Fruit fly (Drosophila melanogaster): ENCODE data around the gene Acsf3.

The Acsf3 gene

DNA sequence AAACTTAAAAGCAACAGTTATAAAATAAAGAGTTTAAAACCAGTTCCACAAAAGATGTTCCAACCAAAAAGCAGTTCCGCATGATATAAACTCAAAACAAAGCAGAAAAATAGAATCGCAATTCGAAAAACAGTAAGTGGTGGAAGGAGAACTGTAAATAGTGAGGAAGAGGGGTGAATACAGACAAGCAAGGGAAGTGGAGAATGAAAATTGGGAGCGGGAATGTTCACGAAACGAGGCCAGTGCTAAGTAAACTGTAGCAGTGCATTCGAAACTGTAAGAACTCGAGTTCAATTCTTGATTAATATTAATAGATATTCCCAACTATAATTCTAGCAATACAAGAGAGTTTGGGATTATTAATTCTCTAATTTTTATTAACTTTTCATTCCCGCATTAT is 9.1 kb downstream of the Acsf3 start:
- no peak for TF ChIP-seq Lpt (GFP tag; optimal IDR thresholded peaks at IDR 0.05)
- TF ChIP-seq CG7745 (tag; optimal IDR thresholded peaks at IDR 0.05) = no peak
- no peak for TF ChIP-seq CG14667 (GFP tag; IDR thresholded peaks at IDR 0.05)
- peak; percentile 98 for TF ChIP-seq CG6654 (GFP tag; optimal IDR thresholded peaks at IDR 0.05)
- peak; percentile 35 for TF ChIP-seq CG12769 (tag; optimal IDR thresholded peaks at IDR 0.05)
- peak; percentile 36 for TF ChIP-seq sens (GFP tag)
- peak; percentile 84 for TF ChIP-seq crol (GFP tag; IDR thresholded peaks at IDR 0.05)
- TF ChIP-seq cad (GFP tag; optimal IDR thresholded peaks at IDR 0.05) = peak; percentile 63
- TF ChIP-seq pros (GFP tag; optimal IDR thresholded peaks at IDR 0.05) = peak; percentile 24
- no peak for TF ChIP-seq hbn (GFP tag; IDR thresholded peaks at IDR 0.05; ENCODE audit: partially characterized antibody)
- peak; percentile 69; the same call in 2 of the 3 replicates for TF ChIP-seq CG2199 (GFP tag; IDR thresholded peaks at IDR 0.05)
- TF ChIP-seq kni (GFP tag; optimal IDR thresholded peaks at IDR 0.05) = peak; percentile 37
- 0 out of 3 replicates have a peak, but pooled peaks have one; percentile 8 for TF ChIP-seq CG6791 (GFP tag; IDR thresholded peaks at IDR 0.05; ENCODE audit: partially characterized antibody)
- 0 out of 2 replicates have a peak, but pooled peaks have one; percentile 0 for TF ChIP-seq seq (GFP tag; IDR thresholded peaks at IDR 0.05)
- no peak for TF ChIP-seq dpn (GFP tag; optimal IDR thresholded peaks at IDR 0.05)

DNA sequence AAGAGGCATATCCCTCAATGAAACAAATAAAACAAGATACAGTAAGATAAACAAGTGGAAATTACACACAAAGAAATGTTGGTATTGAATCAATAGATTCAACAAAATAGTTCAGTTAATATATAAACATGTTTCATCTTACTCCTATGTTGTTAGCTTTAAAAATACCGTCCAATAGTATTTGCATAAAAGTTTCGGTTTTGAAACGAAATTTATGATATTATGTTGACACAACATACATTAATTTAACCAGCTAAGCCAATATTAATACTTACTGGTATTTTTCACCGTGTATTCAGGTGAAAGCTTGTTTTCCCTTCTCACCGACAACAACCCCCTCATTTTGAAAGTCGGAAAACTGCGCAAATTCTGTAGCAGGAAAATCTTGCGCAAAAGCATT is 9.7 kb downstream of the Acsf3 start:
- TF ChIP-seq Dbx (GFP tag; IDR thresholded peaks at IDR 0.05) (peak; percentile 75; the same call in 1 of the 3 replicates), CG10979 (tag; optimal IDR thresholded peaks at IDR 0.05) (peak; percentile 63), bab2 (GFP tag; optimal IDR thresholded peaks at IDR 0.05) (peak; percentile 62), Sry-β (GFP tag; optimal IDR thresholded peaks at IDR 0.05) (peak; percentile 13), CG8478 (optimal IDR thresholded peaks at IDR 0.05) (no peak), HmgD (GFP tag; optimal IDR thresholded peaks at IDR 0.05) (no peak), cwo (GFP tag; optimal IDR thresholded peaks at IDR 0.05) (peak; percentile 50), CG10543 (GFP tag; optimal IDR thresholded peaks at IDR 0.05) (peak; percentile 45), tll (GFP tag; optimal IDR thresholded peaks at IDR 0.05) (no peak), CG9817 (tag; optimal IDR thresholded peaks at IDR 0.05) (peak; percentile 49), Dad (GFP tag; optimal IDR thresholded peaks at IDR 0.05) (no peak), CG1603 (tag; optimal IDR thresholded peaks at IDR 0.05) (peak; percentile 75), Sry-δ (GFP tag; optimal IDR thresholded peaks at IDR 0.05) (peak; percentile 6), sim (GFP tag; IDR thresholded peaks at IDR 0.05) (no peak), CG7271 (tag; optimal IDR thresholded peaks at IDR 0.05) (peak; percentile 36), psq (GFP tag; optimal IDR thresholded peaks at IDR 0.05) (no peak), sens-2 (GFP tag; IDR thresholded peaks at IDR 0.05) (no peak), wor (GFP tag; IDR thresholded peaks at IDR 0.05) (no peak; the same call in 1 of the 2 replicates), MTF-1 (GFP tag; optimal IDR thresholded peaks at IDR 0.05; ENCODE audit: borderline replicate concordance) (peak; percentile 26), lov (optimal IDR thresholded peaks at IDR 0.05) (no peak), lov (GFP tag; IDR thresholded peaks at IDR 0.05) (no peak), inv (GFP tag; IDR thresholded peaks at IDR 0.05; ENCODE audit: partially characterized antibody) (no peak), CG18619 (GFP tag; optimal IDR thresholded peaks at IDR 0.05) (peak; percentile 42), Atf6 (GFP tag; IDR thresholded peaks at IDR 0.05) (peak; percentile 75), Ptx1 (GFP tag; IDR thresholded peaks at IDR 0.05) (peak; percentile 48), ewg (GFP tag; optimal IDR thresholded peaks at IDR 0.05) (peak; percentile 57), Drgx (GFP tag; IDR thresholded peaks at IDR 0.05) (no peak), btn (GFP tag; optimal IDR thresholded peaks at IDR 0.05) (no peak), CG13624 (GFP tag; optimal IDR thresholded peaks at IDR 0.05) (peak; percentile 61), CG2199 (GFP tag; IDR thresholded peaks at IDR 0.05) (no peak), CG10462 (GFP tag; optimal IDR thresholded peaks at IDR 0.05) (peak; percentile 1), bsh (GFP tag; optimal IDR thresholded peaks at IDR 0.05) (peak in 1 of 2 experiments; percentile 70), tin (GFP tag; optimal IDR thresholded peaks at IDR 0.05) (peak; percentile 43), Eip74EF (GFP tag; optimal IDR thresholded peaks at IDR 0.05) (peak in 1 of 2 experiments; percentile 34), CG14014 (GFP tag; IDR thresholded peaks at IDR 0.05) (no peak), CG11456 (GFP tag; IDR thresholded peaks at IDR 0.05) (0 out of 3 replicates have a peak, but pooled peaks have one; percentile 58)
